Worm (Caenorhabditis elegans) whole organism, L3 larva: ENCODE results near the gene F38H4.6.

Source experiments
- ZK546.5 ChIP-seq: sonication (generic microtip); optimal IDR thresholded peaks from 2 replicates; lab custom pipeline; 2017; ENCODE audit warnings: missing biosample characterization, missing genetic modification characterization
- ceh-16 ChIP-seq: sonication (generic microtip); optimal IDR thresholded peaks from 2 replicates; lab custom pipeline; 2017; ENCODE audit warnings: missing biosample characterization, missing genetic modification characterization
- ceh-28 ChIP-seq: fragments of 150-350 bp; optimal IDR thresholded peaks from 2 replicates; lab custom pipeline; 2014; ENCODE audit warnings: missing biosample characterization, missing genetic modification reagents, missing genetic modification characterization
- ceh-82 ChIP-seq: fragments of 150-350 bp; optimal IDR thresholded peaks from 2 replicates; lab custom pipeline; 2014; ENCODE audit warnings: missing biosample characterization, missing genetic modification characterization
- daf-12 ChIP-seq: fragments of 150-350 bp; optimal IDR thresholded peaks from 2 replicates; lab custom pipeline; 2014; ENCODE audit warnings: missing biosample characterization, missing genetic modification reagents, missing genetic modification characterization
- egl-27 ChIP-seq: sonication (generic microtip); optimal IDR thresholded peaks from 4 replicates; lab custom pipeline; 2017; ENCODE audit warnings: missing biosample characterization, missing genetic modification reagents, missing genetic modification characterization
- elt-1 ChIP-seq: fragments of 150-350 bp; optimal IDR thresholded peaks from 2 replicates; lab custom pipeline; 2014; ENCODE audit warnings: missing biosample characterization, missing genetic modification characterization
- elt-2 ChIP-seq: sonication (generic microtip); optimal IDR thresholded peaks from 2 replicates; lab custom pipeline; 2016; ENCODE audit warnings: missing genetic modification reagents, mild to moderate bottlenecking, missing genetic modification characterization, missing compliant biosample characterization
- elt-3 ChIP-seq, 3 experiments: fragments of 150-350 bp in 1 of 3; sonication (generic microtip) in 2 of 3; optimal IDR thresholded peaks; 2 replicates in 2 of 3; 4 replicates in 1 of 3; lab custom pipeline; 2014 to 2017; ENCODE audit warnings: missing biosample characterization in 3 of 3, missing genetic modification characterization in 3 of 3
- eor-1 ChIP-seq, 2 experiments: fragments of 150-350 bp; optimal IDR thresholded peaks; 2 replicates each; lab custom pipeline; 2014 to 2018; ENCODE audit warnings: missing biosample characterization in 2 of 2, missing genetic modification characterization in 2 of 2
- fkh-10 ChIP-seq: sonication (generic microtip); optimal IDR thresholded peaks from 2 replicates; lab custom pipeline; 2017; ENCODE audit warnings: missing biosample characterization, missing genetic modification reagents, missing genetic modification characterization
- fkh-2 ChIP-seq: fragments of 150-350 bp; optimal IDR thresholded peaks from 2 replicates; lab custom pipeline; 2014; ENCODE audit warnings: missing biosample characterization, missing genetic modification reagents, missing genetic modification characterization
- fos-1 ChIP-seq: fragments of 150-350 bp; optimal IDR thresholded peaks from 2 replicates; lab custom pipeline; 2014; ENCODE audit warnings: missing biosample characterization, missing genetic modification characterization
- hmg-11 ChIP-seq: sonication (generic microtip); optimal IDR thresholded peaks from 2 replicates; lab custom pipeline; 2016; ENCODE audit warnings: missing genetic modification characterization, missing compliant biosample characterization
- jun-1 ChIP-seq: fragments of 150-350 bp; optimal IDR thresholded peaks from 2 replicates; lab custom pipeline; 2014; ENCODE audit warnings: missing biosample characterization, missing genetic modification reagents, missing genetic modification characterization
- lin-15B ChIP-seq: fragments of 150-350 bp; optimal IDR thresholded peaks from 2 replicates; lab custom pipeline; 2014; ENCODE audit warnings: missing biosample characterization, missing genetic modification characterization
- lsy-12 ChIP-seq: sonication (generic microtip); optimal IDR thresholded peaks from 2 replicates; lab custom pipeline; 2016; ENCODE audit warnings: mild to moderate bottlenecking, missing genetic modification characterization, missing compliant biosample characterization
- mdl-1 ChIP-seq: fragments of 150-350 bp; optimal IDR thresholded peaks from 2 replicates; lab custom pipeline; 2014; ENCODE audit warnings: missing biosample characterization, missing genetic modification characterization
- mml-1 ChIP-seq: fragments of 150-350 bp; sonication (generic microtip); optimal IDR thresholded peaks from 3 replicates; lab custom pipeline; 2014; ENCODE audit warnings: missing biosample characterization, missing genetic modification characterization
- nfya-1 ChIP-seq: sonication (generic microtip); optimal IDR thresholded peaks from 2 replicates; lab custom pipeline; 2017; ENCODE audit warnings: missing genetic modification characterization, mild to moderate bottlenecking, missing compliant biosample characterization, antibody characterized with exemption, moderate library complexity; ENCODE audit not compliant: insufficient read depth
- nhr-11 ChIP-seq: fragments of 150-350 bp; optimal IDR thresholded peaks from 2 replicates; lab custom pipeline; 2014; ENCODE audit warnings: missing biosample characterization, missing genetic modification characterization
- nhr-12 ChIP-seq: fragments of 150-350 bp; optimal IDR thresholded peaks from 2 replicates; lab custom pipeline; 2014; ENCODE audit warnings: missing biosample characterization, missing genetic modification characterization
- nhr-23 ChIP-seq: fragments of 150-350 bp; optimal IDR thresholded peaks from 2 replicates; lab custom pipeline; 2014; ENCODE audit warnings: missing biosample characterization, missing genetic modification reagents, missing genetic modification characterization
- nhr-237 ChIP-seq: fragments of 150-350 bp; optimal IDR thresholded peaks from 2 replicates; lab custom pipeline; 2014; ENCODE audit warnings: missing biosample characterization, missing genetic modification characterization
- nhr-25 ChIP-seq: sonication (generic microtip); optimal IDR thresholded peaks from 2 replicates; lab custom pipeline; 2017; ENCODE audit warnings: missing biosample characterization, missing genetic modification characterization
- nhr-28 ChIP-seq: fragments of 150-350 bp; optimal IDR thresholded peaks from 2 replicates; lab custom pipeline; 2014; ENCODE audit warnings: missing biosample characterization, missing genetic modification characterization
- nhr-67 ChIP-seq: fragments of 150-350 bp; optimal IDR thresholded peaks from 2 replicates; lab custom pipeline; 2014; ENCODE audit warnings: missing biosample characterization, missing genetic modification characterization
- nhr-77 ChIP-seq: fragments of 150-350 bp; optimal IDR thresholded peaks from 2 replicates; lab custom pipeline; 2014; ENCODE audit warnings: missing biosample characterization, missing genetic modification characterization
- pqm-1 ChIP-seq: fragments of 150-350 bp; optimal IDR thresholded peaks from 2 replicates; lab custom pipeline; 2017; ENCODE audit warnings: missing biosample characterization, missing genetic modification characterization, inconsistent platforms
- sea-2 ChIP-seq: fragments of 150-350 bp; sonication (generic microtip); optimal IDR thresholded peaks from 4 replicates; lab custom pipeline; 2014; ENCODE audit warnings: missing biosample characterization, missing genetic modification reagents, missing genetic modification characterization
- snpc-4 ChIP-seq: fragments of 150-350 bp; optimal IDR thresholded peaks from 2 replicates; lab custom pipeline; 2014; ENCODE audit warnings: missing biosample characterization, missing genetic modification characterization
- unc-39 ChIP-seq: sonication (generic microtip); optimal IDR thresholded peaks from 4 replicates; lab custom pipeline; 2017; ENCODE audit warnings: missing biosample characterization, missing genetic modification characterization
- unc-62 ChIP-seq: fragments of 150-350 bp; sonication (generic microtip); optimal IDR thresholded peaks from 4 replicates; lab custom pipeline; 2014; ENCODE audit warnings: missing biosample characterization, missing genetic modification reagents, missing genetic modification characterization
- zag-1 ChIP-seq: fragments of 150-350 bp; optimal IDR thresholded peaks from 2 replicates; lab custom pipeline; 2014; ENCODE audit warnings: missing biosample characterization, missing genetic modification characterization
- ztf-11 ChIP-seq: fragments of 150-350 bp; optimal IDR thresholded peaks from 2 replicates; lab custom pipeline; 2014; ENCODE audit warnings: missing biosample characterization, missing genetic modification characterization
- ztf-4 ChIP-seq: fragments of 150-350 bp; optimal IDR thresholded peaks from 2 replicates; lab custom pipeline; 2014; ENCODE audit warnings: missing biosample characterization, missing genetic modification characterization

Gene F38H4.6

ce11 chrIV:11847771-11848312 lies at the start of gene F38H4.6, which contains the start of gene F38H4.4:
F38H4.6 (minus strand) TSS chrIV:11847871.
F38H4.4 (plus strand) TSS chrIV:11848262.
- TF ChIP-seq ztf-11 (tag; lab: Kevin White, UChicago) (no peak), nhr-11 (tag; lab: Kevin White, UChicago) (no peak), nhr-25 (tag; lab: Kevin White, UChicago) (no peak), egl-27 (tag; lab: Kevin White, UChicago) (no peak), jun-1 (tag; lab: Kevin White, UChicago) (no peak), ceh-16 (tag; lab: Kevin White, UChicago) (no peak), elt-2 (tag; lab: Kevin White, UChicago) (no peak), fos-1 (tag; lab: Kevin White, UChicago) (no peak), mdl-1 (tag; lab: Kevin White, UChicago) (no peak), snpc-4 (tag; lab: Kevin White, UChicago) (no peak), fkh-2 (tag; lab: Kevin White, UChicago) (no peak), lsy-12 (tag; lab: Kevin White, UChicago) (no peak), ceh-28 (tag; lab: Kevin White, UChicago) (no peak), ceh-82 (tag; lab: Kevin White, UChicago) (no peak), unc-39 (no peak), unc-62 (GFP tag; lab: Kevin White, UChicago) (no peak), nhr-28 (no peak), lin-15B (tag; lab: Kevin White, UChicago) (no peak)

ce11 chrIV:11893336-11893735 lies 45.7 kb upstream of the F38H4.6 start:
- no peak for TF ChIP-seq nhr-25 (tag; lab: Kevin White, UChicago)
- TF ChIP-seq nhr-237 (tag; lab: Kevin White, UChicago) = no peak
- no peak for TF ChIP-seq nhr-23 (tag; lab: Kevin White, UChicago)
- no peak for TF ChIP-seq nhr-67
- no peak for TF ChIP-seq nfya-1 (tag; lab: Kevin White, UChicago)
- no peak for TF ChIP-seq nhr-28
- TF ChIP-seq mml-1 (tag; lab: Kevin White, UChicago) = no peak
- no peak for TF ChIP-seq eor-1 (tag; optimal IDR thresholded peaks at IDR 0.05; lab: Kevin White, UChicago)
- TF ChIP-seq elt-3 (tag; optimal IDR thresholded peaks at IDR 0.05; lab: Kevin White, UChicago) = no peak
- TF ChIP-seq ztf-4 (tag; lab: Kevin White, UChicago) = no peak
- TF ChIP-seq jun-1 (tag; lab: Kevin White, UChicago) = no peak
- TF ChIP-seq, all 47 proteins: peak for 0

DNA sequence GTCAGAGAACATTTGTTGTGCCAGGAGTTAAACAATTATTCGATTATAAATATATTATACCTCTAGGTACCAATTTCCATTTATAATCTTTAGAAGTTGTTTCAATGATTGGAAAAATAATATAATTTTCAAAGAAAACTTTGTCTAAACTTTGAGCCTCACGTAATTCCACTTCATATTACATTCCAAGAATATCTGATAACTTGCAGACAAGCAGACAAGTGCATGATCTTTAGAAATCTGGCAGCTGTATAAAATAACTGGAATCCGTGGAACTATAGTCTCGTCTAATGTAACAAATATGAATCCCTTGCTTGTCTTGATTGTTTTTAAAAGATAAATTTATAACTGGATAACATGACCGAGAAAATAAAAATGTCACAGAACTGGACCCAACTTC lies 44.9 kb upstream of the F38H4.6 start:
- no peak for TF ChIP-seq ceh-28 (tag; lab: Kevin White, UChicago)
- TF ChIP-seq nhr-237 (tag; lab: Kevin White, UChicago) = no peak
- TF ChIP-seq ZK546.5 (tag; lab: Kevin White, UChicago) = no peak
- TF ChIP-seq nhr-12 (tag; lab: Kevin White, UChicago) = no peak
- no peak for TF ChIP-seq fkh-2 (tag; lab: Kevin White, UChicago)
- TF ChIP-seq eor-1 (tag; optimal IDR thresholded peaks at IDR 0.05; lab: Kevin White, UChicago) = no peak
- TF ChIP-seq nfya-1 (tag; lab: Kevin White, UChicago) = no peak
- TF ChIP-seq fos-1 (tag; lab: Kevin White, UChicago) = no peak
- no peak for TF ChIP-seq ztf-4 (tag; lab: Kevin White, UChicago)
- TF ChIP-seq hmg-11 (tag; lab: Kevin White, UChicago) = no peak
- TF ChIP-seq mdl-1 (tag; lab: Kevin White, UChicago) = no peak
- no peak for TF ChIP-seq nhr-25 (tag; lab: Kevin White, UChicago)
- no peak for TF ChIP-seq lsy-12 (tag; lab: Kevin White, UChicago)
- TF ChIP-seq lin-15B (tag; lab: Kevin White, UChicago) = no peak
- TF ChIP-seq daf-12 (tag; lab: Kevin White, UChicago) = no peak
- TF ChIP-seq fkh-10 (GFP tag; lab: Kevin White, UChicago) = no peak
- no peak for TF ChIP-seq pqm-1 (tag; lab: Kevin White, UChicago)
- no peak for TF ChIP-seq zag-1 (tag; lab: Kevin White, UChicago)
- TF ChIP-seq sea-2 (GFP tag; lab: Kevin White, UChicago) = no peak

ce11 chrIV:11885313-11885712 lies 37.6 kb upstream of the F38H4.6 start, which contains the start of gene let-653:
let-653 (plus strand) TSS chrIV:11885613.
- TF ChIP-seq unc-39 (no peak), ceh-28 (tag; lab: Kevin White, UChicago) (no peak), elt-1 (tag; lab: Kevin White, UChicago) (no peak), nhr-28 (no peak), unc-62 (GFP tag; lab: Kevin White, UChicago) (no peak), nhr-67 (no peak), ZK546.5 (tag; lab: Kevin White, UChicago) (no peak), nhr-77 (no peak), nhr-11 (tag; lab: Kevin White, UChicago) (no peak), nhr-25 (tag; lab: Kevin White, UChicago) (no peak), fkh-10 (GFP tag; lab: Kevin White, UChicago) (no peak), lsy-12 (tag; lab: Kevin White, UChicago) (no peak), pqm-1 (tag; lab: Kevin White, UChicago) (no peak), nfya-1 (tag; lab: Kevin White, UChicago) (no peak)
